Fruit fly (Drosophila melanogaster) whole organism, wandering third instar larva: ENCODE results near the gene CG13917.

Source experiments
- Abd-B ChIP-seq: fragments of >200 bp; optimal IDR thresholded peaks from 2 replicates; lab custom pipeline; 2017; ENCODE audit warnings: missing biosample characterization, missing genetic modification characterization
- CG32264 ChIP-seq: fragments of 200-800 bp; sonication (Bioruptor generic); optimal IDR thresholded peaks from 2 replicates; lab custom pipeline; 2016; ENCODE audit warnings: missing biosample characterization, missing genetic modification characterization
- CG9705 ChIP-seq: fragments of 200-800 bp; sonication (Bioruptor generic); optimal IDR thresholded peaks from 2 replicates; lab custom pipeline; 2018; ENCODE audit warnings: missing biosample characterization, mild to moderate bottlenecking, missing genetic modification characterization
- CrebA ChIP-seq: fragments of 200-800 bp; sonication (Bioruptor generic); optimal IDR thresholded peaks from 2 replicates; lab custom pipeline; 2016; ENCODE audit warnings: missing biosample characterization, mild to moderate bottlenecking, missing genetic modification characterization, borderline replicate concordance
- Dfd ChIP-seq: fragments of >200 bp; optimal IDR thresholded peaks from 2 replicates; lab custom pipeline; 2017; ENCODE audit warnings: missing biosample characterization, missing genetic modification characterization
- Dif ChIP-seq: fragments of 200-275, 200-300 bp; sonication (Bioruptor generic); optimal IDR thresholded peaks from 2 replicates; lab custom pipeline; 2018; ENCODE audit warnings: missing biosample characterization, missing genetic modification characterization; ENCODE audit not compliant: partially characterized antibody
- GATAd ChIP-seq: sonication (Bioruptor generic); optimal IDR thresholded peaks from 2 replicates; lab custom pipeline; 2016; ENCODE audit warnings: missing biosample characterization, missing genetic modification characterization
- HLH106 ChIP-seq: fragments of 200-800 bp; optimal IDR thresholded peaks from 3 replicates; lab custom pipeline; 2019; ENCODE audit warnings: missing biosample characterization, mild to moderate bottlenecking, missing genetic modification characterization, moderate library complexity
- Hnf4 ChIP-seq: fragments of 200-800 bp; sonication (Bioruptor generic); optimal IDR thresholded peaks from 2 replicates; lab custom pipeline; 2016; ENCODE audit warnings: missing biosample characterization, mild to moderate bottlenecking, missing genetic modification characterization
- Hr78 ChIP-seq: fragments of >200 bp; optimal IDR thresholded peaks from 2 replicates; lab custom pipeline; 2017; ENCODE audit warnings: missing biosample characterization, missing genetic modification characterization
- Hr83 ChIP-seq: fragments of 200-300 bp; sonication (Bioruptor generic); optimal IDR thresholded peaks from 2 replicates; lab custom pipeline; 2016; ENCODE audit warnings: missing biosample characterization, mild to moderate bottlenecking, missing genetic modification characterization, moderate library complexity; ENCODE audit not compliant: poor library complexity, severe bottlenecking
- Jra ChIP-seq: sonication (Bioruptor generic); optimal IDR thresholded peaks from 2 replicates; lab custom pipeline; 2016; ENCODE audit warnings: missing biosample characterization, missing genetic modification characterization
- Mio ChIP-seq: sonication (Bioruptor generic); optimal IDR thresholded peaks from 2 replicates; lab custom pipeline; 2016; ENCODE audit warnings: missing biosample characterization, missing genetic modification characterization
- Myc ChIP-seq: fragments of >200 bp; optimal IDR thresholded peaks from 2 replicates; lab custom pipeline; 2017
- N ChIP-seq: fragments of >200 bp; optimal IDR thresholded peaks from 2 replicates; lab custom pipeline; 2018; ENCODE audit warnings: missing biosample characterization, missing external identifiers, missing genetic modification characterization
- OdsH ChIP-seq: fragments of 200-800 bp; sonication (Bioruptor generic); optimal IDR thresholded peaks from 2 replicates; lab custom pipeline; 2016; ENCODE audit warnings: missing biosample characterization, mild to moderate bottlenecking, missing genetic modification characterization
- Rel ChIP-seq, 2 experiments: fragments of 200-800 bp; sonication (Bioruptor generic) in 1 of 2; optimal IDR thresholded peaks; 2 replicates in 1 of 2; 3 replicates in 1 of 2; lab custom pipeline; 2016 to 2019; ENCODE audit warnings: mild to moderate bottlenecking in 2 of 2, missing biosample characterization in 2 of 2, missing genetic modification characterization in 2 of 2, moderate library complexity in 1 of 2
- Sp1 ChIP-seq: fragments of 200-800 bp; sonication (Bioruptor generic); optimal IDR thresholded peaks from 3 replicates; lab custom pipeline; 2019; ENCODE audit warnings: missing biosample characterization, mild to moderate bottlenecking, missing genetic modification characterization, moderate library complexity
- Vsx2 ChIP-seq: fragments of 200-300, 225-300 bp; sonication (Bioruptor generic); optimal IDR thresholded peaks from 2 replicates; lab custom pipeline; 2018; ENCODE audit warnings: missing biosample characterization, missing genetic modification characterization; ENCODE audit not compliant: partially characterized antibody
- br ChIP-seq: fragments of 200-800 bp; sonication (Bioruptor generic); optimal IDR thresholded peaks from 2 replicates; lab custom pipeline; 2016; ENCODE audit warnings: missing biosample characterization, missing genetic modification characterization
- brk ChIP-seq: fragments of 200-800 bp; sonication (Bioruptor generic); optimal IDR thresholded peaks from 2 replicates; lab custom pipeline; 2016; ENCODE audit warnings: missing biosample characterization, mild to moderate bottlenecking, missing genetic modification characterization
- dl ChIP-seq, 2 experiments: fragments of 175-275, 200-275 bp in 1 of 2; fragments of 200-275 bp in 1 of 2; sonication (Bioruptor generic); optimal IDR thresholded peaks; lab custom pipeline; 2018; ENCODE audit warnings: mild to moderate bottlenecking in 2 of 2, missing biosample characterization in 2 of 2, missing genetic modification characterization in 2 of 2, moderate library complexity in 2 of 2; ENCODE audit not compliant: partially characterized antibody in 2 of 2, insufficient read depth in 1 of 2
- dmrt93B ChIP-seq: fragments of 200-800 bp; sonication (Bioruptor generic); optimal IDR thresholded peaks from 2 replicates; lab custom pipeline; 2018; ENCODE audit warnings: missing biosample characterization, mild to moderate bottlenecking, missing genetic modification characterization
- dsf ChIP-seq: sonication (Bioruptor generic); optimal IDR thresholded peaks from 2 replicates; lab custom pipeline; 2016; ENCODE audit warnings: missing biosample characterization, missing genetic modification characterization, borderline replicate concordance
- ey ChIP-seq: fragments of 200-800 bp; sonication (Bioruptor generic); optimal IDR thresholded peaks from 2 replicates; lab custom pipeline; 2016; ENCODE audit warnings: missing biosample characterization, missing genetic modification characterization
- foxo ChIP-seq, 2 experiments: fragments of 200-800 bp; sonication (Bioruptor generic); optimal IDR thresholded peaks; 2 replicates in 1 of 2; 3 replicates in 1 of 2; lab custom pipeline; 2016 to 2017; ENCODE audit warnings: missing biosample characterization in 2 of 2, missing genetic modification characterization in 2 of 2
- fru ChIP-seq: fragments of 200-800 bp; sonication (Bioruptor generic); optimal IDR thresholded peaks from 3 replicates; lab custom pipeline; 2016; ENCODE audit warnings: missing biosample characterization, mild to moderate bottlenecking, missing genetic modification characterization
- h ChIP-seq: fragments of 200-800 bp; sonication (Bioruptor generic); optimal IDR thresholded peaks from 3 replicates; lab custom pipeline; 2016; ENCODE audit warnings: missing biosample characterization, mild to moderate bottlenecking, missing genetic modification characterization
- jim ChIP-seq: fragments of 175-275, 200-325 bp; sonication (Bioruptor generic); optimal IDR thresholded peaks from 2 replicates; lab custom pipeline; 2016; ENCODE audit warnings: missing biosample characterization, mild to moderate bottlenecking, missing genetic modification characterization
- lola ChIP-seq: fragments of >200 bp; optimal IDR thresholded peaks from 2 replicates; lab custom pipeline; 2017; ENCODE audit warnings: missing biosample characterization, missing genetic modification characterization
- pan ChIP-seq: fragments of >200 bp; optimal IDR thresholded peaks from 2 replicates; lab custom pipeline; 2017
- psq ChIP-seq: fragments of 200-800 bp; sonication (Bioruptor generic); optimal IDR thresholded peaks from 3 replicates; lab custom pipeline; 2017; ENCODE audit warnings: missing biosample characterization, mild to moderate bottlenecking, missing genetic modification characterization, moderate library complexity
- rgr ChIP-seq: fragments of 200-800 bp; sonication (Bioruptor generic); optimal IDR thresholded peaks from 3 replicates; lab custom pipeline; 2016; ENCODE audit warnings: missing biosample characterization, mild to moderate bottlenecking, missing genetic modification characterization
- sage ChIP-seq: fragments of 200-800 bp; sonication (Bioruptor generic); optimal IDR thresholded peaks from 2 replicates; lab custom pipeline; 2016; ENCODE audit warnings: missing biosample characterization, mild to moderate bottlenecking, missing genetic modification characterization
- sv ChIP-seq: fragments of 200-800 bp; sonication (Bioruptor generic); optimal IDR thresholded peaks from 3 replicates; lab custom pipeline; 2016; ENCODE audit warnings: missing biosample characterization, missing genetic modification characterization
- tai ChIP-seq: sonication (Bioruptor generic); optimal IDR thresholded peaks from 2 replicates; lab custom pipeline; 2016; ENCODE audit warnings: missing biosample characterization, missing genetic modification characterization
- usp ChIP-seq: fragments of >200 bp; optimal IDR thresholded peaks from 2 replicates; lab custom pipeline; 2017; ENCODE audit warnings: missing biosample characterization, missing genetic modification characterization
- woc ChIP-seq: sonication (Bioruptor generic); optimal IDR thresholded peaks from 2 replicates; lab custom pipeline; 2016; ENCODE audit warnings: missing biosample characterization, mild to moderate bottlenecking, missing genetic modification characterization

The CG13917 gene

DNA sequence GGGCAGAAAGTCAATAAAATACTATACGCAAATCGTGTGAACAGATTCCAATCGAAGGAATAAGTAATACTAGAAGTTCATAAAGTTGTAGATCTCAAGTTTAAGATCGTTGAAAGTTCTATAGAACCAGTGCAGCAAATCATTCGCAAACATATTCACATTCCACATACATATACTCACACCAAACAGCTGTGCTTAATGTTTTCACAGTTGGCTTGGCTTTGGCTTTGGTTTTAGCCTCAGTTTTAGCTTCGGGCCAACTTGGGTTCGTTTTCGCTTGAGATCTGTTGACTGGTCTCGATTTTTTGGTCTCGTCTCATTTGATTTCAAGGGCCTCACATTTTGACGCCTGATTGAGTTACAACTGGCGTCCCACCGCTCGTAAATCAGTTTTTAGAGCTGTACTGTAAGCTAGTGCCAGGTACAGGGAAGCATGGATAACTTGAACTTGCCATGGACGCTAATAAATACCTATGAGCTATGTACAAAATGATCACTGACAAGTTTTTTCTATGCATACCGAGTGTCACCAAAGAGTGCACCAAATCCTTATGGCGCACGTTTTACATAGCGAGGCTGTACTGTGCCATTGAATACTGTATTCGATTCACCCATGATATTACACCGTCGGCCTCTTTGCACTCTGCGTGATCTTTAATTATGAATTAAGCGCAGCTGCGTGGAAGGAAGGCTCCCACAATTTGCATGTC is 10.8 kb downstream of the CG13917 start (continued):
- TF ChIP-seq Dfd (no peak), h (GFP tag; lab: Kevin White, UChicago) (peak; percentile 75), GATAd (GFP tag; lab: Kevin White, UChicago) (no peak), Abd-B (no peak), psq (GFP tag; lab: Kevin White, UChicago) (peak; percentile 43)

DNA sequence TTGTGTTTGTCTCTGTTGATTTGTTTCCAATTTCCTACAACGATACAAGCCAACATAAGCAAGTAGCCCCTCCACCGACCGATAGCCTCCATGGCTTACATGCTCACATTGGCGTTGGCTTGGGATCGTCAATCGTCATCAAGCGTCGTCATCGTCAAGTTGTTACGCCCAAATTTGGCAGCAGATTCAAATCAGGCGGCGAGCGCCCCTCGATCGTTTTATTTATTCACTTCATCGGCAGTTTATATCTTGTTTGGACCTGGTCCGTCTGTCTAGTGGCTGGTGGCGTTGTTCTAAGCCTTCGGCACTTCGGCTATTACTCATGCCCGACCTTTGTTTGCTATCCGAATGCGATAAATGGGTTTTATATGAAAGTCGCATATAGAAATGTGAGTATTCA is 13.7 kb downstream of the CG13917 start:
- TF ChIP-seq Hr83 (GFP tag; lab: Kevin White, UChicago) (no peak), OdsH (GFP tag; lab: Kevin White, UChicago) (no peak), dmrt93B (GFP tag; lab: Kevin White, UChicago) (no peak), Hr78 (GFP tag; lab: Kevin White, UChicago) (no peak), CG9705 (GFP tag; lab: Kevin White, UChicago) (no peak), br (GFP tag; lab: Kevin White, UChicago) (no peak), HLH106 (no peak), GATAd (GFP tag; lab: Kevin White, UChicago) (no peak), Hnf4 (GFP tag; lab: Kevin White, UChicago) (no peak), CrebA (GFP tag; lab: Kevin White, UChicago) (no peak), dsf (GFP tag; lab: Kevin White, UChicago) (no peak), lola (GFP tag; lab: Kevin White, UChicago) (no peak), N (GFP tag; lab: Kevin White, UChicago) (no peak), fru (GFP tag; lab: Kevin White, UChicago) (no peak), sv (GFP tag; lab: Kevin White, UChicago) (no peak)

DNA sequence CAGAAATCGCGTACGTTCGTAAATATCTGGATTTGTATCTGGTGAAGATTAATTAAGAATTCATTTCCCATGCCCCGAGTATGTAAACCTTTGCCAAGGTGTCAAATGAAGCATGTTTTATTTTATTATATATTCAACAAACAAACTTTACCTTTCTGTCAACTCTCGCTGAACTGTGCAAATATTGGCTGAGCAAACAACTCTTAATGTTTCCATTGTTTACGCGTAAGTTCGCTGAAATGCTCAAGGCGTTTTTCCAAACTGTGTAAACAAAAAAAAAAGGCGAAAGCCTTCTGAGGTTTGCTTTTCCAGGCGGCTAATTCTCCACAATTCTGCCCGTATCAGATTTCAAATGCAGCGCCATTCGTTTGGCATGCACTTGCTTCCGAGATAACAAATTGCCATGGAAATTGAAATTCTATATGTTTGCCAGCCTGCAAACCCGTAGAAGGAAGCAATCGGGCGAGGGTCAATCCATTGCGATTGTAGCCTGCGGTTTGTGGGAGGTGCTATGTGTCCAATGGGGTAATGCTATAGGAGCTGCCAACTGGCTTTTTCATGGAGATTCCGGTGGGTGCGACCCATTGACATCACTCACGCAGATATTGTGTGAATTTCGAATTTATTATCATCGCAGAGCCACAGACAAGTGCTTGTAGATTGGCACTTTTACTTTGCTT is 15.3 kb downstream of the CG13917 start:
- TF ChIP-seq Hnf4 (GFP tag; lab: Kevin White, UChicago): peak; percentile 99
- no peak for TF ChIP-seq tai (GFP tag; lab: Kevin White, UChicago)
- TF ChIP-seq fru (GFP tag; lab: Kevin White, UChicago): peak; percentile 97
- TF ChIP-seq HLH106: peak; percentile 89
- peak; percentile 60 for TF ChIP-seq sv (GFP tag; lab: Kevin White, UChicago)
- TF ChIP-seq Hr83 (GFP tag; lab: Kevin White, UChicago): peak; percentile 100
- TF ChIP-seq Sp1 (GFP tag; lab: Kevin White, UChicago): peak; percentile 97
- TF ChIP-seq CG32264 (GFP tag; lab: Kevin White, UChicago): peak; percentile 97
- no peak for TF ChIP-seq usp (GFP tag; lab: Kevin White, UChicago)
- peak; percentile 86 for TF ChIP-seq woc (GFP tag; lab: Kevin White, UChicago)
- TF ChIP-seq dmrt93B (GFP tag; lab: Kevin White, UChicago): peak; percentile 92
- peak; percentile 94 for TF ChIP-seq GATAd (GFP tag; lab: Kevin White, UChicago)
- peak; percentile 96 for TF ChIP-seq sage (GFP tag; lab: Kevin White, UChicago)
- peak; percentile 99 for TF ChIP-seq h (GFP tag; lab: Kevin White, UChicago)
- peak; percentile 97 for TF ChIP-seq dsf (GFP tag; lab: Kevin White, UChicago)
- no peak for TF ChIP-seq lola (GFP tag; lab: Kevin White, UChicago)
- TF ChIP-seq dl (GFP tag; optimal IDR thresholded peaks at IDR 0.05; lab: Kevin White, UChicago; ENCODE audit: insufficient read depth in 1 of 2, partially characterized antibody in 2 of 2): no peak
- TF ChIP-seq Dif (GFP tag; lab: Kevin White, UChicago): no peak
- TF ChIP-seq CrebA (GFP tag; lab: Kevin White, UChicago): no peak
- peak; percentile 82 for TF ChIP-seq Rel (GFP tag; optimal IDR thresholded peaks at IDR 0.05; lab: Kevin White, UChicago)
- peak; percentile 84 for TF ChIP-seq Rel (tag; optimal IDR thresholded peaks at IDR 0.05; lab: Kevin White, UChicago)
- TF ChIP-seq jim (GFP tag; lab: Kevin White, UChicago): peak; percentile 98
- peak; percentile 95 for TF ChIP-seq CG9705 (GFP tag; lab: Kevin White, UChicago)
- peak; percentile 99 for TF ChIP-seq rgr
- TF ChIP-seq pan (lab: Kevin White, UChicago): no peak
- peak; percentile 93 for TF ChIP-seq Mio
- peak; percentile 95 for TF ChIP-seq psq (GFP tag; lab: Kevin White, UChicago)
- TF ChIP-seq Abd-B: no peak
- peak; percentile 91 for TF ChIP-seq ey (GFP tag; lab: Kevin White, UChicago)
- TF ChIP-seq OdsH (GFP tag; lab: Kevin White, UChicago): peak; percentile 99
- no peak for TF ChIP-seq N (GFP tag; lab: Kevin White, UChicago)
- TF ChIP-seq Dfd: no peak
- TF ChIP-seq Hr78 (GFP tag; lab: Kevin White, UChicago): no peak
- TF ChIP-seq Vsx2 (GFP tag; lab: Kevin White, UChicago): no peak
- peak; percentile 90 to 97 for TF ChIP-seq foxo (GFP tag; optimal IDR thresholded peaks at IDR 0.05; lab: Kevin White, UChicago)
- no peak for TF ChIP-seq brk
- peak; percentile 98 for TF ChIP-seq br (GFP tag; lab: Kevin White, UChicago)
- TF ChIP-seq Myc: no peak
- TF ChIP-seq Jra (GFP tag; lab: Kevin White, UChicago): peak; percentile 98
